Fruit fly (Drosophila melanogaster) whole organism, embryonic: ENCODE results near the gene CG34300.

Source experiments
- Aef1 ChIP-seq: fragments of 200-800 bp; sonication (Bioruptor generic); IDR thresholded peaks from 3 replicates; pipeline ENCODE4 v1.3.6; 2022; ENCODE audit warnings: missing biosample characterization, missing genetic modification characterization
- C15 ChIP-seq: fragments of 200-800 bp; sonication (Bioruptor generic); IDR thresholded peaks from 3 replicates; pipeline ENCODE4 v1.3.6; 2022; ENCODE audit warnings: missing biosample characterization, missing genetic modification characterization
- CG10274 ChIP-seq: fragments of 200-800 bp; sonication (Bioruptor generic); optimal IDR thresholded peaks from 3 replicates; lab custom pipeline; 2017; ENCODE audit warnings: missing biosample characterization, mild to moderate bottlenecking, missing genetic modification characterization
- CG12391 ChIP-seq: fragments of 200-800 bp; sonication (Bioruptor generic); optimal IDR thresholded peaks from 3 replicates; lab custom pipeline; 2018; ENCODE audit warnings: missing biosample characterization, mild to moderate bottlenecking, missing genetic modification characterization, moderate library complexity
- CG14014 ChIP-seq: fragments of 200-800 bp; sonication (Bioruptor generic); IDR thresholded peaks from 2 replicates; pipeline ENCODE4 v1.3.6; 2022; ENCODE audit warnings: missing biosample characterization, missing genetic modification characterization
- CG14050 ChIP-seq: fragments of 200-800 bp; sonication (Bioruptor generic); IDR thresholded peaks from 3 replicates; pipeline ENCODE4 v1.3.6; 2022; ENCODE audit warnings: missing biosample characterization, missing genetic modification characterization
- CG15073 ChIP-seq: fragments of 200-800 bp; sonication (Bioruptor generic); optimal IDR thresholded peaks from 2 replicates; lab custom pipeline; 2016; ENCODE audit warnings: missing biosample characterization, missing genetic modification characterization
- CG16815 ChIP-seq: fragments of 200-800 bp; sonication (Bioruptor generic); optimal IDR thresholded peaks from 3 replicates; lab custom pipeline; 2017; ENCODE audit warnings: missing biosample characterization, mild to moderate bottlenecking, missing genetic modification characterization
- CG18599 ChIP-seq: fragments of 200-800 bp; sonication (Bioruptor generic); optimal IDR thresholded peaks from 3 replicates; lab custom pipeline; 2017; ENCODE audit warnings: missing biosample characterization, missing genetic modification characterization, mild to moderate bottlenecking, moderate library complexity, missing genetic modification reagents
- CG18764 ChIP-seq: fragments of 200-800 bp; sonication (Bioruptor generic); optimal IDR thresholded peaks from 3 replicates; lab custom pipeline; 2016; ENCODE audit warnings: missing biosample characterization, missing genetic modification characterization
- CG2116 ChIP-seq: fragments of 200-800 bp; sonication (Bioruptor generic); optimal IDR thresholded peaks from 3 replicates; lab custom pipeline; 2018; ENCODE audit warnings: missing biosample characterization, mild to moderate bottlenecking, missing genetic modification characterization
- CG2120 ChIP-seq: fragments of 200-800 bp; sonication (Bioruptor generic); optimal IDR thresholded peaks from 3 replicates; lab custom pipeline; 2016; ENCODE audit warnings: missing biosample characterization, missing genetic modification characterization
- CG2129 ChIP-seq: fragments of 200-800 bp; sonication (Bioruptor generic); IDR thresholded peaks from 2 replicates; pipeline ENCODE4 v1.3.6; 2022; ENCODE audit warnings: missing biosample characterization, missing genetic modification characterization; ENCODE audit not compliant: partially characterized antibody
- CG2202 ChIP-seq: fragments of 200-800 bp; sonication (Bioruptor generic); optimal IDR thresholded peaks from 2 replicates; lab custom pipeline; 2018; ENCODE audit warnings: missing biosample characterization, mild to moderate bottlenecking, missing genetic modification characterization
- CG31388 ChIP-seq: fragments of 200-800 bp; sonication (Bioruptor generic); optimal IDR thresholded peaks from 2 replicates; lab custom pipeline; 2016; ENCODE audit warnings: missing biosample characterization, missing genetic modification characterization
- CG32772 ChIP-seq: fragments of 200-800 bp; sonication (Bioruptor generic); IDR thresholded peaks from 2 replicates; pipeline ENCODE4 v1.3.6; 2022; ENCODE audit warnings: missing biosample characterization, missing genetic modification characterization
- CG42726 ChIP-seq: fragments of 200-800 bp; sonication (Bioruptor generic); IDR thresholded peaks from 2 replicates; pipeline ENCODE4 v1.3.6; 2022; ENCODE audit warnings: missing biosample characterization, missing genetic modification characterization; ENCODE audit not compliant: partially characterized antibody
- CG4328 ChIP-seq: fragments of 200-800 bp; sonication (Bioruptor generic); optimal IDR thresholded peaks from 3 replicates; lab custom pipeline; 2017; ENCODE audit warnings: missing biosample characterization, missing genetic modification reagents, missing genetic modification characterization
- CG5180 ChIP-seq: fragments of 200-800 bp; sonication (Bioruptor generic); optimal IDR thresholded peaks from 3 replicates; lab custom pipeline; 2017; ENCODE audit warnings: missing biosample characterization, missing genetic modification characterization, mild to moderate bottlenecking, moderate library complexity, missing genetic modification reagents
- CG6854 ChIP-seq: fragments of 200-800 bp; sonication (Bioruptor generic); optimal IDR thresholded peaks from 3 replicates; lab custom pipeline; 2017; ENCODE audit warnings: missing biosample characterization, mild to moderate bottlenecking, missing genetic modification characterization
- CG7372 ChIP-seq: fragments of 200-800 bp; sonication (Bioruptor generic); IDR thresholded peaks from 2 replicates; pipeline ENCODE4 v1.3.6; 2022; ENCODE audit warnings: missing biosample characterization, missing genetic modification characterization
- CG8281 ChIP-seq: fragments of 200-800 bp; sonication (Bioruptor generic); optimal IDR thresholded peaks from 2 replicates; lab custom pipeline; 2018; ENCODE audit warnings: missing biosample characterization, mild to moderate bottlenecking, missing genetic modification characterization, moderate library complexity
- CG8944 ChIP-seq: fragments of 200-800 bp; sonication (Bioruptor generic); optimal IDR thresholded peaks from 3 replicates; lab custom pipeline; 2016; ENCODE audit warnings: missing biosample characterization, missing genetic modification characterization
- Chrac-16 ChIP-seq: fragments of 200-800 bp; sonication (Bioruptor generic); optimal IDR thresholded peaks from 3 replicates; lab custom pipeline; 2016; ENCODE audit warnings: missing biosample characterization, missing genetic modification characterization
- CoRest ChIP-seq: fragments of 200-800 bp; sonication (Bioruptor generic); optimal IDR thresholded peaks from 3 replicates; lab custom pipeline; 2018; ENCODE audit warnings: missing biosample characterization, mild to moderate bottlenecking, missing genetic modification characterization, moderate library complexity
- Dad ChIP-seq: fragments of 200-800 bp; sonication (Bioruptor generic); optimal IDR thresholded peaks from 3 replicates; lab custom pipeline; 2016; ENCODE audit warnings: missing biosample characterization, missing genetic modification characterization
- Dbx ChIP-seq: fragments of 200-800 bp; sonication (Bioruptor generic); IDR thresholded peaks from 3 replicates; pipeline ENCODE4 v1.3.6; 2022; ENCODE audit warnings: missing biosample characterization, missing genetic modification characterization
- HmgZ ChIP-seq: fragments of 200-800 bp; sonication (Bioruptor generic); optimal IDR thresholded peaks from 2 replicates; lab custom pipeline; 2018; ENCODE audit warnings: missing biosample characterization, mild to moderate bottlenecking, missing genetic modification characterization
- Lhr ChIP-seq: fragments of 200-800 bp; sonication (Bioruptor generic); optimal IDR thresholded peaks from 3 replicates; lab custom pipeline; 2017; ENCODE audit warnings: mild to moderate bottlenecking, missing biosample characterization, missing genetic modification reagents, missing genetic modification characterization
- Oli ChIP-seq: fragments of 200-800 bp; sonication (Bioruptor generic); optimal IDR thresholded peaks from 2 replicates; lab custom pipeline; 2018; ENCODE audit warnings: missing biosample characterization, mild to moderate bottlenecking, missing genetic modification characterization, moderate library complexity
- Ptx1 ChIP-seq: fragments of 200-800 bp; sonication (Bioruptor generic); IDR thresholded peaks from 2 replicates; pipeline ENCODE4 v1.3.6; 2022; ENCODE audit warnings: missing biosample characterization, missing genetic modification characterization
- Sry-β ChIP-seq: fragments of 200-800 bp; sonication (Bioruptor generic); optimal IDR thresholded peaks from 2 replicates; lab custom pipeline; 2018; ENCODE audit warnings: missing biosample characterization, mild to moderate bottlenecking, missing genetic modification characterization, moderate library complexity
- Taf1 ChIP-seq: fragments of 200-800 bp; sonication (Bioruptor generic); IDR thresholded peaks from 2 replicates; pipeline ENCODE4 v1.3.6; 2022; ENCODE audit warnings: missing biosample characterization, missing genetic modification characterization
- chn ChIP-seq: fragments of 200-800 bp; sonication (Bioruptor generic); optimal IDR thresholded peaks from 2 replicates; lab custom pipeline; 2016; ENCODE audit warnings: missing biosample characterization, missing genetic modification characterization
- dati ChIP-seq: fragments of 200-800 bp; sonication (Bioruptor generic); IDR thresholded peaks from 2 replicates; pipeline ENCODE4 v1.3.6; 2022; ENCODE audit warnings: missing biosample characterization, missing genetic modification characterization
- dmrt11E ChIP-seq: fragments of 200-800 bp; sonication (Bioruptor generic); optimal IDR thresholded peaks from 3 replicates; lab custom pipeline; 2018; ENCODE audit warnings: missing biosample characterization, mild to moderate bottlenecking, missing genetic modification characterization, moderate library complexity
- dpn ChIP-seq, 2 experiments: fragments of 200-800 bp; sonication (Bioruptor generic); optimal IDR thresholded peaks; 3 replicates each; lab custom pipeline; 2016; ENCODE audit warnings: missing biosample characterization in 2 of 2, missing genetic modification characterization in 2 of 2
- ftz-f1 ChIP-seq: fragments of 200-800 bp; sonication (Bioruptor generic); optimal IDR thresholded peaks from 2 replicates; lab custom pipeline; 2016; ENCODE audit warnings: missing biosample characterization, missing genetic modification characterization
- fu2 ChIP-seq: fragments of 200-800 bp; sonication (Bioruptor generic); optimal IDR thresholded peaks from 2 replicates; lab custom pipeline; 2016; ENCODE audit warnings: missing biosample characterization, missing genetic modification characterization
- gce ChIP-seq: fragments of 200-800 bp; sonication (Bioruptor generic); IDR thresholded peaks from 3 replicates; pipeline ENCODE4 v1.3.6; 2022; ENCODE audit warnings: missing biosample characterization, missing genetic modification characterization
- gsb ChIP-seq: fragments of 200-800 bp; sonication (Bioruptor generic); IDR thresholded peaks from 2 replicates; pipeline ENCODE4 v1.3.6; 2022; ENCODE audit warnings: missing biosample characterization, missing genetic modification characterization
- onecut ChIP-seq: fragments of 200-800 bp; sonication (Bioruptor generic); IDR thresholded peaks from 2 replicates; pipeline ENCODE4 v1.3.6; 2022; ENCODE audit warnings: missing biosample characterization, missing genetic modification characterization
- pros ChIP-seq: fragments of 200-800 bp; sonication (Bioruptor generic); optimal IDR thresholded peaks from 3 replicates; lab custom pipeline; 2019; ENCODE audit warnings: missing biosample characterization, mild to moderate bottlenecking, missing genetic modification characterization, moderate library complexity
- ro ChIP-seq: fragments of 200-800 bp; sonication (Bioruptor generic); IDR thresholded peaks from 2 replicates; pipeline ENCODE4 v1.3.6; 2022; ENCODE audit warnings: missing biosample characterization, missing genetic modification characterization
- sim ChIP-seq: fragments of 200-800 bp; sonication (Bioruptor generic); IDR thresholded peaks from 2 replicates; pipeline ENCODE4 v1.3.6; 2022; ENCODE audit warnings: missing biosample characterization, missing genetic modification characterization
- sima ChIP-seq: fragments of 200-800 bp; sonication (Bioruptor generic); optimal IDR thresholded peaks from 2 replicates; lab custom pipeline; 2016; ENCODE audit warnings: missing biosample characterization, missing genetic modification characterization
- slbo ChIP-seq: fragments of 200-800 bp; sonication (Bioruptor generic); IDR thresholded peaks from 2 replicates; pipeline ENCODE4 v1.3.6; 2022; ENCODE audit warnings: missing biosample characterization, missing genetic modification characterization
- ssp ChIP-seq: fragments of 200-800 bp; sonication (Bioruptor generic); IDR thresholded peaks from 2 replicates; pipeline ENCODE4 v1.3.6; 2022; ENCODE audit warnings: missing biosample characterization, missing genetic modification characterization
- tup ChIP-seq: fragments of 200-800 bp; sonication (Bioruptor generic); optimal IDR thresholded peaks from 2 replicates; lab custom pipeline; 2016; ENCODE audit warnings: missing biosample characterization, mild to moderate bottlenecking, missing genetic modification characterization, moderate library complexity
- zen2 ChIP-seq: fragments of 200-800 bp; sonication (Bioruptor generic); IDR thresholded peaks from 3 replicates; pipeline ENCODE4 v1.3.6; 2022; ENCODE audit warnings: missing biosample characterization, missing genetic modification characterization; ENCODE audit not compliant: partially characterized antibody

CG34300 gene

dm6 chr3R:30325442-30326058, 19.1 kb upstream of the CG34300 start (continued):
- TF ChIP-seq onecut (GFP tag; lab: Robert Waterston, UW) (no peak), Ptx1 (peak; percentile 36; the same call in 1 of the 2 replicates), CG4328 (GFP tag; lab: Kevin White, UChicago) (no peak), CG42726 (no peak), CG8281 (tag; lab: Kevin White, UChicago) (no peak), CG18764 (GFP tag; lab: Kevin White, UChicago) (no peak), CG2120 (peak; percentile 80), CG2116 (GFP tag; lab: Kevin White, UChicago) (no peak), ro (no peak), CG7372 (GFP tag; lab: Robert Waterston, UW) (0 out of 2 replicates have a peak, but pooled peaks have one; percentile 38), CG16815 (no peak), Aef1 (0 out of 3 replicates have a peak, but pooled peaks have one; percentile 17), CG32772 (GFP tag; lab: Robert Waterston, UW) (peak; percentile 47; the same call in 1 of the 2 replicates), Taf1 (GFP tag; lab: Robert Waterston, UW) (peak; percentile 61; the same call in 1 of the 2 replicates), C15 (0 out of 3 replicates have a peak, but pooled peaks have one; percentile 38), ssp (GFP tag; lab: Robert Waterston, UW) (peak; percentile 22; the same call in 1 of the 2 replicates), CG2129 (GFP tag; lab: Robert Waterston, UW) (no peak), CoRest (tag; lab: Kevin White, UChicago) (no peak), dmrt11E (no peak), pros (no peak), Lhr (GFP tag; lab: Kevin White, UChicago) (no peak), CG18599 (GFP tag; lab: Kevin White, UChicago) (peak; percentile 94), Dbx (peak; percentile 80), Chrac-16 (GFP tag; lab: Kevin White, UChicago) (no peak), fu2 (GFP tag; lab: Kevin White, UChicago) (no peak), CG12391 (tag; lab: Kevin White, UChicago) (no peak), chn (no peak), gsb (GFP tag; lab: Robert Waterston, UW) (no peak), gce (no peak; the same call in 2 of the 3 replicates), CG14014 (peak; percentile 43; the same call in 1 of the 2 replicates), dati (GFP tag; lab: Robert Waterston, UW) (no peak), sim (no peak), CG5180 (GFP tag; lab: Kevin White, UChicago) (no peak), CG6854 (GFP tag; lab: Kevin White, UChicago) (peak; percentile 24), CG2202 (tag; lab: Kevin White, UChicago) (no peak), ftz-f1 (GFP tag; lab: Kevin White, UChicago) (peak; percentile 75), CG15073 (GFP tag; lab: Kevin White, UChicago) (no peak), zen2 (GFP tag; lab: Robert Waterston, UW) (no peak), tup (GFP tag; lab: Kevin White, UChicago) (no peak), dpn (GFP tag; optimal IDR thresholded peaks at IDR 0.05; lab: Kevin White, UChicago) (no peak), Dad (GFP tag; lab: Kevin White, UChicago) (no peak), Oli (tag; lab: Kevin White, UChicago) (no peak), CG31388 (no peak), Sry-β (GFP tag; lab: Kevin White, UChicago) (no peak), HmgZ (no peak), slbo (GFP tag; lab: Robert Waterston, UW) (peak; percentile 73), CG8944 (GFP tag; lab: Kevin White, UChicago) (no peak), CG14050 (GFP tag; lab: Robert Waterston, UW) (no peak; the same call in 2 of the 3 replicates), CG10274 (GFP tag; lab: Kevin White, UChicago) (peak; percentile 32), sima (GFP tag; lab: Kevin White, UChicago) (no peak)
